Fruit fly (Drosophila melanogaster): ENCODE results near the gene Taf3.

Taf3 gene

DNA sequence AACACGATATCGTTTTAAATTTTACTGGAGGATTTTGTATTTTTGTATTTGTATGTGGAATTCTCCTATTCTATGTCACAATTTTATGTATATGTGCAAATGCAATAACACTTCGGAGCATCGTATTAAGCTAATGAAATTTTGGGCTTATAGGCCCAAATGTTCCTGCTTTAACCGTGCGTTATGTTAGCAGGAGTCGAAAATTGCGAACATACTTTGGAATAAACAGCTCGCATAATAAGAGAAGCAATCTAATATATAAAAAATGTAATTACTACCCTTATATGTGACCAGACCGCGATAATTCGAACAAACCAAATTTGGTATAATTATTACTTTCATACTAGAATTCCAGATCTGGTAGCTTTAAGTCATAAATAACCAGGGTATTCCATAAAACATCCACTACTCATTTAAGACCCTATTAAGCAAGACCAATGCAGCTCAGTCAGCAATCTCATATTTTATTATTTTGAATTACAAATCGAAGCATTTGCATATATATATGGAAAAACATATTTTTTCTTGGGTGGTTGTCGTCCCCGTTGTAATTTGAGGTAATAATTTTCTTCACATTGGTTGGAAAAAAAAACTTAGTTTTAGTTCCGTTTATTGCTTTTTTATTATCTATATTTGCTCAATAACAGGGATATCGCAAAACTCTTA, 22.9 kb downstream of the Taf3 start, which contains the start of gene lgs (continued):
- peak in 1 of 2 experiments; percentile 76 for TF ChIP-seq eve (GFP tag; optimal IDR thresholded peaks at IDR 0.05)
- TF ChIP-seq ase (GFP tag; IDR thresholded peaks at IDR 0.05), result no peak
- TF ChIP-seq CG6791 (GFP tag; IDR thresholded peaks at IDR 0.05; ENCODE audit: partially characterized antibody), result no peak
- TF ChIP-seq Taf1 (GFP tag; IDR thresholded peaks at IDR 0.05), result 0 out of 2 replicates have a peak, but pooled peaks have one; percentile 7
- TF ChIP-seq zen (tag; optimal IDR thresholded peaks at IDR 0.05), result peak; percentile 62
- peak; percentile 21 for TF ChIP-seq trem (tag; optimal IDR thresholded peaks at IDR 0.05)
- peak; percentile 59 for TF ChIP-seq Elba2 (GFP tag; optimal IDR thresholded peaks at IDR 0.05)
- no peak for TF ChIP-seq CG4404 (GFP tag; IDR thresholded peaks at IDR 0.05)
- TF ChIP-seq CG11456 (GFP tag; IDR thresholded peaks at IDR 0.05), result no peak
- TF ChIP-seq CG10274 (GFP tag; optimal IDR thresholded peaks at IDR 0.05), result no peak
- TF ChIP-seq MESR4 (GFP tag; optimal IDR thresholded peaks at IDR 0.05), result peak; percentile 95
- peak; percentile 9 for TF ChIP-seq CG15696 (tag; optimal IDR thresholded peaks at IDR 0.05)
- peak; percentile 16 for TF ChIP-seq B-H2 (GFP tag; optimal IDR thresholded peaks at IDR 0.05)
- peak in 1 of 2 experiments; percentile 7 for TF ChIP-seq chif (GFP tag; optimal IDR thresholded peaks at IDR 0.05)
- TF ChIP-seq Hmr (GFP tag; optimal IDR thresholded peaks at IDR 0.05), result no peak
- TF ChIP-seq CG7357 (GFP tag; IDR thresholded peaks at IDR 0.05), result peak; percentile 64
- TF ChIP-seq schlank (tag; optimal IDR thresholded peaks at IDR 0.05), result no peak
- TF ChIP-seq CG2120 (GFP tag; optimal IDR thresholded peaks at IDR 0.05), result peak; percentile 58
- no peak for TF ChIP-seq Dad (GFP tag; optimal IDR thresholded peaks at IDR 0.05)
- peak; percentile 52 for TF ChIP-seq Lhr (GFP tag; optimal IDR thresholded peaks at IDR 0.05)
- TF ChIP-seq Sry-β (GFP tag; optimal IDR thresholded peaks at IDR 0.05), result peak; percentile 33
- peak; percentile 25 for TF ChIP-seq bab2 (GFP tag; optimal IDR thresholded peaks at IDR 0.05)
- TF ChIP-seq Gsc (GFP tag; IDR thresholded peaks at IDR 0.05), result no peak
- TF ChIP-seq CG14050 (GFP tag; IDR thresholded peaks at IDR 0.05), result 0 out of 3 replicates have a peak, but pooled peaks have one; percentile 42
- peak; percentile 90 for TF ChIP-seq CG4617 (GFP tag; optimal IDR thresholded peaks at IDR 0.05; ENCODE audit: borderline replicate concordance)
- TF ChIP-seq CG13894 (tag; optimal IDR thresholded peaks at IDR 0.05), result peak; percentile 10
- 0 out of 2 replicates have a peak, but pooled peaks have one; percentile 10 for TF ChIP-seq CG7372 (GFP tag; IDR thresholded peaks at IDR 0.05)
- no peak for TF ChIP-seq C15 (GFP tag; IDR thresholded peaks at IDR 0.05)
- TF ChIP-seq sc (optimal IDR thresholded peaks at IDR 0.05), result no peak
- peak; percentile 8 for TF ChIP-seq sc (GFP tag; optimal IDR thresholded peaks at IDR 0.05)
- peak; percentile 14 for TF ChIP-seq CG4424 (GFP tag; optimal IDR thresholded peaks at IDR 0.05)
- TF ChIP-seq CG12659 (GFP tag; optimal IDR thresholded peaks at IDR 0.05), result peak; percentile 74
- peak; percentile 3 for TF ChIP-seq CG18476 (GFP tag; optimal IDR thresholded peaks at IDR 0.05)
- TF ChIP-seq E2f1 (GFP tag; IDR thresholded peaks at IDR 0.05), result no peak
- TF ChIP-seq pfk (GFP tag; optimal IDR thresholded peaks at IDR 0.05), result peak; percentile 79
- TF ChIP-seq Sox100B (GFP tag; optimal IDR thresholded peaks at IDR 0.05), result peak; percentile 13
- no peak for TF ChIP-seq prd (optimal IDR thresholded peaks at IDR 0.05)
- TF ChIP-seq prd (GFP tag; IDR thresholded peaks at IDR 0.05), result peak; percentile 54; the same call in 1 of the 3 replicates
- TF ChIP-seq az2 (GFP tag; optimal IDR thresholded peaks at IDR 0.05), result peak; percentile 5
- 0 out of 3 replicates have a peak, but pooled peaks have one; percentile 27 for TF ChIP-seq CG2199 (GFP tag; IDR thresholded peaks at IDR 0.05)
- TF ChIP-seq BtbVII (GFP tag; optimal IDR thresholded peaks at IDR 0.05), result no peak
- no peak for TF ChIP-seq crp (GFP tag; optimal IDR thresholded peaks at IDR 0.05)
- peak; percentile 5 for TF ChIP-seq Hsf (GFP tag; optimal IDR thresholded peaks at IDR 0.05)
- no peak for TF ChIP-seq caup (GFP tag; optimal IDR thresholded peaks at IDR 0.05; ENCODE audit: severe bottlenecking)
- peak; percentile 93 for TF ChIP-seq CG1024 (GFP tag; IDR thresholded peaks at IDR 0.05)
- TF ChIP-seq CG1529 (GFP tag; optimal IDR thresholded peaks at IDR 0.05), result no peak
- peak; percentile 21 for TF ChIP-seq CG10979 (tag; optimal IDR thresholded peaks at IDR 0.05)
- TF ChIP-seq CG7786 (GFP tag; optimal IDR thresholded peaks at IDR 0.05), result peak; percentile 3
